Worm (Caenorhabditis elegans) whole organism, L4 larva: ENCODE measurements around the gene plc-1.

ENCODE experiments used
- D1046.2 ChIP-seq: fragments of 200-800 bp; sonication (Bioruptor generic); IDR thresholded peaks from 2 replicates; pipeline ENCODE4 v1.3.6; 2022; ENCODE audit warnings: missing genetic modification characterization, missing compliant biosample characterization
- F10B5.3 ChIP-seq: sonication (generic microtip); optimal IDR thresholded peaks from 2 replicates; lab custom pipeline; 2016; ENCODE audit warnings: mild to moderate bottlenecking, missing genetic modification characterization, missing compliant biosample characterization
- F26F4.8 ChIP-seq: fragments of 200-800 bp; sonication (Bioruptor generic); conservative IDR thresholded peaks from 2 replicates; pipeline ENCODE4 v1.3.6; 2022; ENCODE audit warnings: missing genetic modification characterization, missing compliant biosample characterization
- F37D6.2 ChIP-seq: sonication (generic microtip); optimal IDR thresholded peaks from 2 replicates; lab custom pipeline; 2016; ENCODE audit warnings: mild to moderate bottlenecking, missing genetic modification characterization, missing compliant biosample characterization
- F44E2.7 ChIP-seq: fragments of 200-800 bp; sonication (Bioruptor generic); IDR thresholded peaks from 2 replicates; pipeline ENCODE4 v2.1.2; 2022; ENCODE audit warnings: missing genetic modification characterization, missing compliant biosample characterization
- T26A8.4 ChIP-seq: fragments of 200-800 bp; sonication (Bioruptor generic); IDR thresholded peaks from 2 replicates; pipeline ENCODE4 v1.3.6; 2022; ENCODE audit warnings: missing genetic modification characterization, missing compliant biosample characterization
- Y48G9A.11 ChIP-seq: fragments of 200-800 bp; sonication (Bioruptor generic); IDR thresholded peaks from 2 replicates; pipeline ENCODE4 v1.3.6; 2022; ENCODE audit warnings: missing genetic modification reagents, missing genetic modification characterization, missing compliant biosample characterization
- Y5F2A.4 ChIP-seq: fragments of 200-800 bp; sonication (Bioruptor generic); optimal IDR thresholded peaks from 2 replicates; lab custom pipeline; 2018; ENCODE audit warnings: mild to moderate bottlenecking, missing genetic modification characterization, missing compliant biosample characterization
- ZK337.2 ChIP-seq: fragments of 200-800 bp; sonication (Bioruptor generic); IDR thresholded peaks from 2 replicates; pipeline ENCODE4 v1.3.6; 2022; ENCODE audit warnings: missing genetic modification reagents, missing genetic modification characterization, missing compliant biosample characterization
- ama-1 ChIP-seq: fragments of 150-350 bp; optimal IDR thresholded peaks from 2 replicates; lab custom pipeline; 2014; ENCODE audit warnings: inconsistent platforms, mixed read lengths
- arid-1 ChIP-seq: fragments of 200-800 bp; sonication (Bioruptor generic); conservative IDR thresholded peaks from 2 replicates; pipeline ENCODE4 v1.3.6; 2022; ENCODE audit warnings: missing genetic modification reagents, missing genetic modification characterization, missing compliant biosample characterization
- ceh-20 ChIP-seq: fragments of 200-800 bp; sonication (Bioruptor generic); IDR thresholded peaks from 2 replicates; pipeline ENCODE4 v1.3.6; 2022; ENCODE audit warnings: missing genetic modification reagents, missing genetic modification characterization, missing compliant biosample characterization
- ceh-44 ChIP-seq: fragments of 200-800 bp; sonication (Bioruptor generic); IDR thresholded peaks from 2 replicates; pipeline ENCODE4 v1.3.6; 2022; ENCODE audit warnings: missing genetic modification reagents, missing genetic modification characterization, missing compliant biosample characterization
- ces-1 ChIP-seq: fragments of 150-350 bp; sonication (generic microtip); optimal IDR thresholded peaks from 4 replicates; lab custom pipeline; 2014; ENCODE audit warnings: missing biosample characterization, missing genetic modification reagents, missing genetic modification characterization
- cey-2 ChIP-seq: sonication (generic microtip); optimal IDR thresholded peaks from 3 replicates; lab custom pipeline; 2017; ENCODE audit warnings: missing genetic modification characterization, mild to moderate bottlenecking, missing compliant biosample characterization, antibody characterized with exemption, borderline replicate concordance; ENCODE audit not compliant: insufficient read depth
- ctbp-1 ChIP-seq: fragments of 200-800 bp; sonication (Bioruptor generic); IDR thresholded peaks from 2 replicates; pipeline ENCODE4 v1.3.6; 2022; ENCODE audit warnings: missing genetic modification reagents, missing genetic modification characterization, missing compliant biosample characterization
- daf-12 ChIP-seq: fragments of 150-350 bp; optimal IDR thresholded peaks from 2 replicates; lab custom pipeline; 2014; ENCODE audit warnings: missing biosample characterization, missing genetic modification reagents, missing genetic modification characterization
- daf-16 ChIP-seq, 3 experiments: sonication (generic microtip); optimal IDR thresholded peaks; 2 replicates each; lab custom pipeline; 2016 to 2017; ENCODE audit warnings: missing genetic modification characterization in 3 of 3, missing genetic modification reagents in 3 of 3, mild to moderate bottlenecking in 2 of 3, missing compliant biosample characterization in 2 of 3, missing biosample characterization in 1 of 3, moderate library complexity in 1 of 3
- daf-19 ChIP-seq: fragments of 200-800 bp; sonication (Bioruptor generic); conservative IDR thresholded peaks from 2 replicates; pipeline ENCODE4 v1.3.6; 2022; ENCODE audit warnings: missing genetic modification characterization, missing compliant biosample characterization
- dmd-6 ChIP-seq: fragments of 200-800 bp; sonication (Bioruptor generic); IDR thresholded peaks from 2 replicates; pipeline ENCODE4 v1.3.6; 2022; ENCODE audit warnings: missing genetic modification reagents, missing genetic modification characterization, missing compliant biosample characterization
- dmd-8 ChIP-seq: fragments of 200-800 bp; sonication (Bioruptor generic); IDR thresholded peaks from 2 replicates; pipeline ENCODE4 v1.3.6; 2022; ENCODE audit warnings: missing genetic modification characterization, missing compliant biosample characterization
- dmd-9 ChIP-seq: fragments of 200-800 bp; sonication (Bioruptor generic); IDR thresholded peaks from 2 replicates; pipeline ENCODE4 v1.3.6; 2022; ENCODE audit warnings: missing genetic modification reagents, missing genetic modification characterization, missing compliant biosample characterization
- duxl-1 ChIP-seq: sonication (generic microtip); optimal IDR thresholded peaks from 2 replicates; lab custom pipeline; 2016; ENCODE audit warnings: mild to moderate bottlenecking, missing genetic modification characterization, moderate library complexity, missing compliant biosample characterization; ENCODE audit not compliant: poor library complexity
- gei-8 ChIP-seq: fragments of 200-800 bp; sonication (Bioruptor generic); optimal IDR thresholded peaks from 2 replicates; lab custom pipeline; 2018; ENCODE audit warnings: mild to moderate bottlenecking, missing genetic modification characterization, missing compliant biosample characterization
- hif-1 ChIP-seq, 2 experiments: sonication (generic microtip); optimal IDR thresholded peaks; 2 replicates each; lab custom pipeline; 2016 to 2017; ENCODE audit warnings: missing compliant biosample characterization in 2 of 2, missing genetic modification characterization in 2 of 2, missing genetic modification reagents in 2 of 2, missing genotype in 2 of 2, mild to moderate bottlenecking in 1 of 2
- hmg-1.1 ChIP-seq: fragments of 200-800 bp; sonication (Bioruptor generic); IDR thresholded peaks from 2 replicates; pipeline ENCODE4 v1.3.6; 2022; ENCODE audit warnings: missing genetic modification reagents, missing genetic modification characterization, missing compliant biosample characterization
- lim-7 ChIP-seq: fragments of 200-800 bp; sonication (Bioruptor generic); IDR thresholded peaks from 2 replicates; pipeline ENCODE4 v1.3.6; 2022; ENCODE audit warnings: missing genetic modification characterization, missing compliant biosample characterization
- lin-1 ChIP-seq: fragments of 200-800 bp; sonication (Bioruptor generic); IDR thresholded peaks from 2 replicates; pipeline ENCODE4 v1.3.6; 2022; ENCODE audit warnings: missing genetic modification reagents, missing genetic modification characterization, missing compliant biosample characterization
- lin-15B ChIP-seq: fragments of 150-350 bp; sonication (generic microtip); optimal IDR thresholded peaks from 3 replicates; lab custom pipeline; 2014; ENCODE audit warnings: missing biosample characterization, missing genetic modification characterization
- mdl-1 ChIP-seq, 2 experiments: fragments of 150-350 bp in 1 of 2; sonication (generic microtip) in 1 of 2; optimal IDR thresholded peaks; 2 replicates each; lab custom pipeline; 2014 to 2017; ENCODE audit warnings: missing biosample characterization in 2 of 2, missing genetic modification characterization in 2 of 2
- mep-1 ChIP-seq: fragments of 150-350 bp; sonication (generic microtip); optimal IDR thresholded peaks from 3 replicates; lab custom pipeline; 2014; ENCODE audit warnings: missing biosample characterization, missing genetic modification characterization
- mxl-3 ChIP-seq: fragments of 200-800 bp; sonication (Bioruptor generic); optimal IDR thresholded peaks from 2 replicates; lab custom pipeline; 2018; ENCODE audit warnings: mild to moderate bottlenecking, missing genetic modification characterization, missing compliant biosample characterization
- nhr-11 ChIP-seq: fragments of 150-350 bp; optimal IDR thresholded peaks from 2 replicates; lab custom pipeline; 2014; ENCODE audit warnings: missing biosample characterization, missing genetic modification characterization
- nhr-237 ChIP-seq: sonication (generic microtip); optimal IDR thresholded peaks from 2 replicates; lab custom pipeline; 2017; ENCODE audit warnings: missing biosample characterization, missing genetic modification characterization
- nhr-25 ChIP-seq: sonication (generic microtip); optimal IDR thresholded peaks from 2 replicates; lab custom pipeline; 2017; ENCODE audit warnings: missing genetic modification characterization, mild to moderate bottlenecking, missing compliant biosample characterization, antibody characterized with exemption, moderate library complexity, borderline replicate concordance; ENCODE audit not compliant: insufficient read depth
- nhr-28 ChIP-seq: fragments of 150-350 bp; optimal IDR thresholded peaks from 2 replicates; lab custom pipeline; 2014; ENCODE audit warnings: missing biosample characterization, missing genetic modification characterization
- nhr-42 ChIP-seq: fragments of 200-800 bp; sonication (Bioruptor generic); IDR thresholded peaks from 2 replicates; pipeline ENCODE4 v1.3.6; 2022; ENCODE audit warnings: missing genetic modification characterization, missing compliant biosample characterization
- nhr-6 ChIP-seq: fragments of 150-350 bp; optimal IDR thresholded peaks from 2 replicates; lab custom pipeline; 2014; ENCODE audit warnings: missing biosample characterization, missing genetic modification characterization
- rbr-2 ChIP-seq: sonication (generic microtip); optimal IDR thresholded peaks from 2 replicates; lab custom pipeline; 2016; ENCODE audit warnings: missing genotype, missing genetic modification characterization, missing compliant biosample characterization
- skn-1 ChIP-seq: fragments of 150-350 bp; optimal IDR thresholded peaks from 2 replicates; lab custom pipeline; 2014; ENCODE audit warnings: missing biosample characterization, missing genetic modification characterization
- snpc-4 ChIP-seq: fragments of 150-350 bp; optimal IDR thresholded peaks from 2 replicates; lab custom pipeline; 2014; ENCODE audit warnings: missing biosample characterization, missing genetic modification characterization
- spr-3 ChIP-seq: fragments of 200-800 bp; sonication (Bioruptor generic); optimal IDR thresholded peaks from 2 replicates; lab custom pipeline; 2018; ENCODE audit warnings: mild to moderate bottlenecking, missing genetic modification characterization, missing compliant biosample characterization
- tag-97 ChIP-seq: fragments of 200-800 bp; sonication (Bioruptor generic); IDR thresholded peaks from 2 replicates; pipeline ENCODE4 v1.3.6; 2022; ENCODE audit warnings: missing genetic modification characterization, missing compliant biosample characterization
- tra-1 ChIP-seq: fragments of 200-800 bp; sonication (Bioruptor generic); IDR thresholded peaks from 2 replicates; pipeline ENCODE4 v1.3.6; 2022; ENCODE audit warnings: missing genetic modification reagents, missing genetic modification characterization, missing compliant biosample characterization
- unc-130 ChIP-seq: sonication (generic microtip); optimal IDR thresholded peaks from 2 replicates; lab custom pipeline; 2016; ENCODE audit warnings: missing genetic modification reagents, missing genetic modification characterization, missing compliant biosample characterization
- unc-39 ChIP-seq: sonication (generic microtip); optimal IDR thresholded peaks from 2 replicates; lab custom pipeline; 2017; ENCODE audit warnings: missing biosample characterization, missing genetic modification characterization
- unc-62 ChIP-seq, 3 experiments: fragments of 150-350 bp in 1 of 3; sonication (generic microtip); optimal IDR thresholded peaks in 2 of 3; peaks in 1 of 3; 1 replicate in 1 of 3; 2 replicates in 2 of 3; lab custom pipeline; 2014 to 2017; ENCODE audit warnings: missing biosample characterization in 3 of 3, missing genetic modification characterization in 3 of 3, missing genetic modification reagents in 3 of 3, missing genotype in 1 of 3
- zfp-2 ChIP-seq: sonication (generic microtip); optimal IDR thresholded peaks from 2 replicates; lab custom pipeline; 2016; ENCODE audit warnings: mild to moderate bottlenecking, missing genetic modification characterization, missing compliant biosample characterization
- zfp-3 ChIP-seq: fragments of 200-800 bp; sonication (Bioruptor generic); conservative IDR thresholded peaks from 2 replicates; pipeline ENCODE4 v1.3.6; 2022; ENCODE audit warnings: missing genetic modification reagents, missing genetic modification characterization, missing compliant biosample characterization

plc-1 gene

DNA sequence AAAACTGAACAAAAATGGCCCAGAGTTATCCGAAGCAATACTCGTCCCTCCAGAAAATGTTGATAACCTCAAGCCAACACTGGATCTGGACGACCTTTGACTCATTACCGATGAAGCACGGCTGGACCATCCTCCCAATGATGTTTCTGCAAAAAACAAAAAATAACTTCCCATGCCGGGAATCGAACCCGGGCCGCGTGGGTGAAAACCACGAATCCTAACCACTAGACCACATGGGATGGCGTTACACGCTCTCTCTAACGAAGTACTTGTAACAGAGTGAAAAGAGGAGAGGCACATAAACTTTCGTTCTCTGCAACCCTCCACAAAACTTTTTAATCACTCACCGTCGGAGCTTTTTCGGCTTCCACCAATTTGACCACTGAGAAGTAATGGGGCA is 17.3 kb downstream of the plc-1 start (continued):
- TF ChIP-seq mxl-3 (GFP tag; lab: Kevin White, UChicago) (peak; percentile 37), F10B5.3 (tag; lab: Kevin White, UChicago) (no peak), Y48G9A.11 (GFP tag; lab: Robert Waterston, UW) (peak; percentile 73), D1046.2 (0 out of 2 replicates have a peak, but pooled peaks have one; percentile 72), duxl-1 (tag; lab: Kevin White, UChicago) (peak; percentile 69), gei-8 (GFP tag; lab: Kevin White, UChicago) (no peak), spr-3 (GFP tag; lab: Kevin White, UChicago) (peak; percentile 37), dmd-9 (GFP tag; lab: Robert Waterston, UW) (no peak), ces-1 (GFP tag; lab: Kevin White, UChicago) (no peak), lin-1 (GFP tag; lab: Robert Waterston, UW) (peak; percentile 87), mep-1 (tag; lab: Kevin White, UChicago) (no peak), dmd-8 (peak; percentile 92), unc-130 (GFP tag; lab: Kevin White, UChicago) (peak; percentile 35), rbr-2 (peak; percentile 63), F44E2.7 (GFP tag; lab: Robert Waterston, UW) (peak; percentile 80; the same call in 1 of the 2 replicates), snpc-4 (no peak), daf-16 (GFP tag; optimal IDR thresholded peaks at IDR 0.05; lab: Kevin White, UChicago) (no peak), daf-16 (tag; optimal IDR thresholded peaks at IDR 0.05; lab: Kevin White, UChicago) (no peak), nhr-28 (tag; lab: Kevin White, UChicago) (no peak), ceh-20 (GFP tag; lab: Robert Waterston, UW) (0 out of 2 replicates have a peak, but pooled peaks have one; percentile 50), unc-39 (tag; lab: Kevin White, UChicago) (no peak), ama-1 (lab: Kevin White, UChicago) (no peak), lim-7 (GFP tag; lab: Robert Waterston, UW) (peak; percentile 90), tra-1 (no peak; the same call in 1 of the 2 replicates), nhr-25 (no peak), nhr-6 (tag; lab: Kevin White, UChicago) (no peak), mdl-1 (tag; optimal IDR thresholded peaks at IDR 0.05; lab: Kevin White, UChicago) (peak in 1 of 2 experiments; percentile 54), hmg-1.1 (GFP tag; lab: Robert Waterston, UW) (peak; percentile 89), daf-19 (GFP tag; lab: Robert Waterston, UW) (0 out of 2 replicates have a peak, but pooled peaks have one; percentile 53), arid-1 (GFP tag; lab: Robert Waterston, UW) (peak; percentile 83), unc-62 (GFP tag; optimal IDR thresholded peaks at IDR 0.05 in 1 of 2; lab: Kevin White, UChicago) (peak in 1 of 2 experiments; percentile 65), unc-62 (tag; optimal IDR thresholded peaks at IDR 0.05; lab: Kevin White, UChicago) (no peak), zfp-3 (peak; percentile 72), cey-2 (tag; lab: Kevin White, UChicago) (no peak), dmd-6 (GFP tag; lab: Robert Waterston, UW) (peak; percentile 65), nhr-42 (GFP tag; lab: Robert Waterston, UW) (peak; percentile 75; the same call in 1 of the 2 replicates), zfp-2 (tag; lab: Kevin White, UChicago) (no peak), F26F4.8 (GFP tag; lab: Robert Waterston, UW) (peak; percentile 77), hif-1 (tag; optimal IDR thresholded peaks at IDR 0.05; lab: Kevin White, UChicago) (no peak), nhr-237 (tag; lab: Kevin White, UChicago) (no peak), Y5F2A.4 (GFP tag; lab: Kevin White, UChicago) (peak; percentile 42), ZK337.2 (GFP tag; lab: Robert Waterston, UW) (0 out of 2 replicates have a peak, but pooled peaks have one; percentile 54), ceh-44 (GFP tag; lab: Robert Waterston, UW) (peak; percentile 72), skn-1 (no peak), T26A8.4 (GFP tag; lab: Robert Waterston, UW) (no peak; the same call in 1 of the 2 replicates), lin-15B (tag; lab: Kevin White, UChicago) (no peak), tag-97 (GFP tag; lab: Robert Waterston, UW) (0 out of 2 replicates have a peak, but pooled peaks have one; percentile 40), ctbp-1 (GFP tag; lab: Robert Waterston, UW) (peak; percentile 81), daf-12 (no peak), nhr-11 (tag; lab: Kevin White, UChicago) (no peak), F37D6.2 (peak; percentile 47)
